Fruit fly (Drosophila melanogaster): ENCODE data around the gene SF1.
A peak's percentile ranks its signal among the peaks of the same experiment; 100 is the strongest.

Gene SF1

DNA sequence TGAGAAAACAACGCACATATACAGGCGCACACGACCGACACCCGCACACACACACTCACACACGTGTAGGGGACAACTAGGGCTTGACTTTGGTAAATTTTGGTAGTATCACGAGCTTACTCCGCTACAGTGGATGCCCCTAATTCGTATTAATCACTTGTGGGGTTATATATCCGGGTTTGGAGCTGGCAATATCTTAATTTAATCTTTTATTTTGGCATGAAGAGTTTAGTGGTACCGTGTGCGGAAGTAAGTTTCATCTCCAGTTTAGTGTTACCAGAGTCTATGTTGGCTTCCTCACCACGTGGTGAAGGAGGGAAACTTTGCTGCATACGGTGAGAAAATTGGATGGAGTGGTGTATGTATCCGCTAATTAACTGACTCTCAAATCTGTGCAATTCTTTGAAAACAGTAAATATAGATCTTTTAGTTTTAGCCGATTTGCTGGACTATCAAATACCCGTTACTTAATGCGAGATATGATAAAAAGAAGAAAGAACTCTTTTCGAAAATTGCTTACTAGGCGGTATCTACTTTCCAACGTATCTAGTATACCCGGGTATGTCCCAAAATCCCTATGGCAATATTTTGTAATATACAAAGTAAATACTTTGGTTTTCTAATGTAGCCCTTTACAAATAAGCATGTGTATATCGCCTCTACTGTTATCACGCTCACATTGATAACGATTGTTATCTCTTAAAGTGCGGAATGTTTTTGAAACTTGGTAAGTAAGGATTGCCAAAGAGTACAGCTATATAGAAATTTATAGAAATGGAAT is 5.7 kb upstream of the SF1 start, which contains the start of the genes CG5823 and P5cr-2 (continued):
- peak; percentile 41 for TF ChIP-seq caup (GFP tag; optimal IDR thresholded peaks at IDR 0.05; ENCODE audit: severe bottlenecking)
- peak; percentile 65 for TF ChIP-seq CrebB (tag; optimal IDR thresholded peaks at IDR 0.05)
- TF ChIP-seq CG8944 (GFP tag; optimal IDR thresholded peaks at IDR 0.05), result peak; percentile 13
- peak; percentile 33 for TF ChIP-seq Xbp1 (GFP tag; optimal IDR thresholded peaks at IDR 0.05)
- TF ChIP-seq Tbp (GFP tag; optimal IDR thresholded peaks at IDR 0.05), result peak; percentile 15
- TF ChIP-seq wdn (GFP tag; IDR thresholded peaks at IDR 0.05), result no peak
- TF ChIP-seq CG5245 (GFP tag; optimal IDR thresholded peaks at IDR 0.05), result no peak
- peak; percentile 55 for TF ChIP-seq CG31365 (tag; optimal IDR thresholded peaks at IDR 0.05)
- peak; percentile 41 for TF ChIP-seq en (GFP tag; optimal IDR thresholded peaks at IDR 0.05)
- TF ChIP-seq Ravus (GFP tag; IDR thresholded peaks at IDR 0.05), result no peak
- peak; percentile 14 to 52 for TF ChIP-seq chif (GFP tag; optimal IDR thresholded peaks at IDR 0.05)
- peak; percentile 37 for TF ChIP-seq CG4820 (GFP tag; optimal IDR thresholded peaks at IDR 0.05)
- TF ChIP-seq chn (GFP tag; optimal IDR thresholded peaks at IDR 0.05), result peak; percentile 19
- peak; percentile 24 for TF ChIP-seq p53 (GFP tag; optimal IDR thresholded peaks at IDR 0.05)
- peak; percentile 84 for TF ChIP-seq Sry-δ (GFP tag; optimal IDR thresholded peaks at IDR 0.05)
- TF ChIP-seq CG6175 (GFP tag; IDR thresholded peaks at IDR 0.05), result no peak
- TF ChIP-seq CG42726 (GFP tag; IDR thresholded peaks at IDR 0.05; ENCODE audit: partially characterized antibody), result 0 out of 2 replicates have a peak, but pooled peaks have one; percentile 14
- no peak for TF ChIP-seq cad (GFP tag; optimal IDR thresholded peaks at IDR 0.05)
- TF ChIP-seq ac (GFP tag; optimal IDR thresholded peaks at IDR 0.05), result no peak
- TF ChIP-seq vnd (GFP tag; IDR thresholded peaks at IDR 0.05; ENCODE audit: partially characterized antibody), result 0 out of 3 replicates have a peak, but pooled peaks have one; percentile 44
- no peak for TF ChIP-seq dati (GFP tag; IDR thresholded peaks at IDR 0.05)
- no peak for TF ChIP-seq lov (optimal IDR thresholded peaks at IDR 0.05)
- TF ChIP-seq lov (GFP tag; IDR thresholded peaks at IDR 0.05), result no peak
- no peak; the same call in 2 of the 3 replicates for TF ChIP-seq zen2 (GFP tag; IDR thresholded peaks at IDR 0.05; ENCODE audit: partially characterized antibody)
- peak; percentile 69 for TF ChIP-seq dm (GFP tag; optimal IDR thresholded peaks at IDR 0.05)
- TF ChIP-seq PHDP (tag; optimal IDR thresholded peaks at IDR 0.05), result peak; percentile 29
- TF ChIP-seq Lim3 (GFP tag; IDR thresholded peaks at IDR 0.05), result no peak
- no peak for TF ChIP-seq Hr78 (GFP tag; optimal IDR thresholded peaks at IDR 0.05)
- TF ChIP-seq CG7357 (GFP tag; IDR thresholded peaks at IDR 0.05), result no peak
- peak; percentile 15 for TF ChIP-seq CG10543 (GFP tag; optimal IDR thresholded peaks at IDR 0.05)
- peak; percentile 72 for TF ChIP-seq Sin3A (optimal IDR thresholded peaks at IDR 0.05)
- TF ChIP-seq dan (GFP tag; IDR thresholded peaks at IDR 0.05), result no peak
- TF ChIP-seq CG34224 (GFP tag; IDR thresholded peaks at IDR 0.05; ENCODE audit: partially characterized antibody), result no peak; the same call in 2 of the 3 replicates
- no peak for TF ChIP-seq Lpt (GFP tag; optimal IDR thresholded peaks at IDR 0.05)
- TF ChIP-seq Spps (tag; optimal IDR thresholded peaks at IDR 0.05), result no peak
- peak; percentile 28 for TF ChIP-seq luna (GFP tag; optimal IDR thresholded peaks at IDR 0.05)
- TF ChIP-seq shn (GFP tag; optimal IDR thresholded peaks at IDR 0.05), result peak; percentile 78
- peak; percentile 55; the same call in 1 of the 3 replicates for TF ChIP-seq Dbx (GFP tag; IDR thresholded peaks at IDR 0.05)
- peak; percentile 13 for TF ChIP-seq Fer1 (GFP tag; optimal IDR thresholded peaks at IDR 0.05)
- TF ChIP-seq CTCF (GFP tag; optimal IDR thresholded peaks at IDR 0.05), result peak; percentile 65
- TF ChIP-seq ewg (GFP tag; optimal IDR thresholded peaks at IDR 0.05), result peak; percentile 65
- peak; percentile 45 for TF ChIP-seq CG13624 (GFP tag; optimal IDR thresholded peaks at IDR 0.05)
- TF ChIP-seq HLHmδ (GFP tag; optimal IDR thresholded peaks at IDR 0.05), result peak; percentile 1
- TF ChIP-seq Atf6 (GFP tag; IDR thresholded peaks at IDR 0.05), result 0 out of 2 replicates have a peak, but pooled peaks have one; percentile 47
- peak; percentile 90 for TF ChIP-seq Myb (GFP tag; optimal IDR thresholded peaks at IDR 0.05)
- no peak for TF ChIP-seq Jarid2 (GFP tag; optimal IDR thresholded peaks at IDR 0.05)
- peak in 1 of 2 experiments; percentile 10 for TF ChIP-seq Trl (optimal IDR thresholded peaks at IDR 0.05)
- TF ChIP-seq Trl (GFP tag; optimal IDR thresholded peaks at IDR 0.05), result peak; percentile 9
- no peak for TF ChIP-seq sim (GFP tag; IDR thresholded peaks at IDR 0.05)
- TF ChIP-seq GATAe (GFP tag; conservative IDR thresholded peaks at IDR 0.05), result no peak; the same call in 1 of the 2 replicates
- TF ChIP-seq sr (GFP tag; IDR thresholded peaks at IDR 0.05), result no peak
